Worm (Caenorhabditis elegans) whole organism, late embryonic: ENCODE measurements around the gene F59B10.6.

Experiments
- C08G9.2 ChIP-seq: sonication (generic microtip); optimal IDR thresholded peaks from 2 replicates; lab custom pipeline; 2016; ENCODE audit warnings: mild to moderate bottlenecking, missing genetic modification characterization, moderate library complexity, missing compliant biosample characterization
- T23F11.4 ChIP-seq: fragments of 200-800 bp; sonication (Bioruptor generic); optimal IDR thresholded peaks from 2 replicates; lab custom pipeline; 2018; ENCODE audit warnings: mild to moderate bottlenecking, missing genetic modification characterization, missing compliant biosample characterization
- Y22D7AL.16 ChIP-seq: sonication (generic microtip); optimal IDR thresholded peaks from 2 replicates; lab custom pipeline; 2016; ENCODE audit warnings: missing genetic modification characterization, missing compliant biosample characterization
- ceh-2 ChIP-seq: sonication (generic microtip); optimal IDR thresholded peaks from 2 replicates; lab custom pipeline; 2016; ENCODE audit warnings: missing genotype, missing genetic modification characterization, missing compliant biosample characterization
- ceh-22 ChIP-seq: sonication (generic microtip); optimal IDR thresholded peaks from 2 replicates; lab custom pipeline; 2017; ENCODE audit warnings: missing biosample characterization, missing genetic modification characterization
- ceh-24 ChIP-seq: sonication (generic microtip); optimal IDR thresholded peaks from 2 replicates; lab custom pipeline; 2016; ENCODE audit warnings: mild to moderate bottlenecking, missing genetic modification characterization, missing compliant biosample characterization
- ceh-31 ChIP-seq: sonication (generic microtip); optimal IDR thresholded peaks from 2 replicates; lab custom pipeline; 2016; ENCODE audit warnings: missing genetic modification characterization, missing compliant biosample characterization
- ceh-34 ChIP-seq: sonication (generic microtip); optimal IDR thresholded peaks from 2 replicates; lab custom pipeline; 2016; ENCODE audit warnings: mild to moderate bottlenecking, missing genetic modification characterization, missing compliant biosample characterization
- ceh-45 ChIP-seq: fragments of 200-800 bp; sonication (Bioruptor generic); IDR thresholded peaks from 2 replicates; pipeline ENCODE4 v1.3.6; 2022; ENCODE audit warnings: missing genetic modification reagents, missing genetic modification characterization, missing compliant biosample characterization
- ceh-6 ChIP-seq: fragments of 200-800 bp; sonication (Bioruptor generic); optimal IDR thresholded peaks from 2 replicates; lab custom pipeline; 2018; ENCODE audit warnings: mild to moderate bottlenecking, missing genetic modification characterization, missing compliant biosample characterization
- elt-2 ChIP-seq: sonication (generic microtip); optimal IDR thresholded peaks from 2 replicates; lab custom pipeline; 2016; ENCODE audit warnings: missing genetic modification reagents, missing genetic modification characterization, missing compliant biosample characterization
- elt-4 ChIP-seq: sonication (generic microtip); optimal IDR thresholded peaks from 2 replicates; lab custom pipeline; 2016; ENCODE audit warnings: missing genetic modification characterization, missing compliant biosample characterization
- fax-1 ChIP-seq: sonication (generic microtip); optimal IDR thresholded peaks from 2 replicates; lab custom pipeline; 2016; ENCODE audit warnings: missing genotype, missing genetic modification characterization, missing compliant biosample characterization
- fkh-10 ChIP-seq: fragments of 150-350 bp; optimal IDR thresholded peaks from 2 replicates; lab custom pipeline; 2014; ENCODE audit warnings: missing biosample characterization, missing genetic modification reagents, missing genetic modification characterization
- hlh-15 ChIP-seq: sonication (generic microtip); optimal IDR thresholded peaks from 2 replicates; lab custom pipeline; 2016; ENCODE audit warnings: missing genetic modification characterization, missing compliant biosample characterization
- hlh-30 ChIP-seq: sonication (generic microtip); optimal IDR thresholded peaks from 2 replicates; lab custom pipeline; 2017; ENCODE audit warnings: antibody characterized with exemption, missing genetic modification characterization, missing compliant biosample characterization; ENCODE audit not compliant: insufficient read depth
- hlh-6 ChIP-seq: sonication (generic microtip); optimal IDR thresholded peaks from 2 replicates; lab custom pipeline; 2016; ENCODE audit warnings: missing genotype, missing genetic modification characterization, missing compliant biosample characterization
- hlh-8 ChIP-seq: sonication (generic microtip); optimal IDR thresholded peaks from 2 replicates; lab custom pipeline; 2016; ENCODE audit warnings: missing genotype, missing genetic modification characterization, missing compliant biosample characterization
- madf-2 ChIP-seq: sonication (generic microtip); optimal IDR thresholded peaks from 2 replicates; lab custom pipeline; 2017; ENCODE audit warnings: missing genetic modification characterization, missing compliant biosample characterization
- mec-3 ChIP-seq: sonication (generic microtip); optimal IDR thresholded peaks from 2 replicates; lab custom pipeline; 2016; ENCODE audit warnings: borderline replicate concordance, missing genetic modification characterization, missing compliant biosample characterization
- nfya-1 ChIP-seq: sonication (generic microtip); optimal IDR thresholded peaks from 2 replicates; lab custom pipeline; 2017; ENCODE audit warnings: missing genetic modification characterization, mild to moderate bottlenecking, missing compliant biosample characterization, antibody characterized with exemption, moderate library complexity
- nhr-11 ChIP-seq: fragments of 150-350 bp; optimal IDR thresholded peaks from 2 replicates; lab custom pipeline; 2014; ENCODE audit warnings: missing biosample characterization, missing genetic modification characterization
- pag-3 ChIP-seq: sonication (generic microtip); optimal IDR thresholded peaks from 2 replicates; lab custom pipeline; 2016; ENCODE audit warnings: missing compliant biosample characterization, missing genetic modification characterization, borderline replicate concordance
- pat-9 ChIP-seq: fragments of 200-800 bp; sonication (Bioruptor generic); optimal IDR thresholded peaks from 2 replicates; lab custom pipeline; 2018; ENCODE audit warnings: mild to moderate bottlenecking, missing genetic modification characterization, moderate library complexity, missing compliant biosample characterization
- pha-4 ChIP-seq: fragments of 150-350 bp; optimal IDR thresholded peaks from 2 replicates; lab custom pipeline; 2018; ENCODE audit warnings: missing biosample characterization, missing genetic modification reagents, missing genetic modification characterization
- pqm-1 ChIP-seq: sonication (generic microtip); optimal IDR thresholded peaks from 2 replicates; lab custom pipeline; 2016; ENCODE audit warnings: missing genetic modification characterization, missing compliant biosample characterization
- pros-1 ChIP-seq: fragments of 150-350 bp; optimal IDR thresholded peaks from 2 replicates; lab custom pipeline; 2014; ENCODE audit warnings: missing biosample characterization, missing genetic modification reagents, missing genetic modification characterization
- sox-2 ChIP-seq: fragments of 200-800 bp; sonication (Bioruptor generic); IDR thresholded peaks from 2 replicates; pipeline ENCODE4 v1.3.6; 2022; ENCODE audit warnings: missing genetic modification reagents, missing genetic modification characterization, missing compliant biosample characterization
- syd-9 ChIP-seq: sonication (generic microtip); optimal IDR thresholded peaks from 2 replicates; lab custom pipeline; 2016; ENCODE audit warnings: mild to moderate bottlenecking, missing genetic modification characterization, moderate library complexity, missing compliant biosample characterization
- tbx-2 ChIP-seq: sonication (generic microtip); optimal IDR thresholded peaks from 2 replicates; lab custom pipeline; 2016; ENCODE audit warnings: missing genetic modification characterization, missing compliant biosample characterization
- tbx-7 ChIP-seq: sonication (generic microtip); optimal IDR thresholded peaks from 2 replicates; lab custom pipeline; 2016; ENCODE audit warnings: missing genotype, missing genetic modification characterization, missing compliant biosample characterization
- ttx-3 ChIP-seq: sonication (generic microtip); optimal IDR thresholded peaks from 2 replicates; lab custom pipeline; 2016; ENCODE audit warnings: missing genetic modification reagents, missing genetic modification characterization, missing compliant biosample characterization
- unc-55 ChIP-seq: sonication (generic microtip); optimal IDR thresholded peaks from 2 replicates; lab custom pipeline; 2017; ENCODE audit warnings: missing biosample characterization, missing genetic modification reagents, missing genetic modification characterization
- unc-86 ChIP-seq: sonication (generic microtip); optimal IDR thresholded peaks from 2 replicates; lab custom pipeline; 2016; ENCODE audit warnings: missing genetic modification characterization, missing compliant biosample characterization

The F59B10.6 gene

DNA sequence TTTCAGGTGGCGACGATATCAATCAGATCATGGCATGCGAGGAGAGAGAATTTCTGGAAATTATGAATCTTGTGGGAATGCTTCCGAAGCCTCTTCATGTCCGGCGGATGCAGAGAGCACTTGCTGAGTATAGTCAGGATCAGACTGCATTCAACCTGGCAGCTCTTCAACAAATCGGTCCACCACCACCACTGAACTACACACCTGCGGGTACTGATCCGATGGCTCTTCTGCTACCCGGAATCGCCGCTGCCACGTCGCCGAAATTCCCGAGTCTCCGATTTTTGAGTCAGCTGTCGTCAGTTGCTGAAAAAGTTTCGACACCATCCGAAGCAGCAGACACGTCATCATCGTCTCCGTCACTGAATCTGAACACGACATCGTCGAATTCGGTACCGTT lies 6.6 kb upstream of the F59B10.6 start:
- no peak for TF ChIP-seq Y22D7AL.16 (tag; lab: Kevin White, UChicago)
- TF ChIP-seq C08G9.2 (tag; lab: Kevin White, UChicago) = no peak
- no peak for TF ChIP-seq hlh-8
- no peak for TF ChIP-seq elt-2 (tag; lab: Kevin White, UChicago)
- no peak for TF ChIP-seq fkh-10 (GFP tag; lab: Kevin White, UChicago)
- no peak for TF ChIP-seq ceh-2
- no peak for TF ChIP-seq nhr-11 (tag; lab: Kevin White, UChicago)
- TF ChIP-seq unc-86 (tag; lab: Kevin White, UChicago) = no peak
- TF ChIP-seq fax-1 (tag; lab: Kevin White, UChicago) = no peak
- TF ChIP-seq sox-2 (GFP tag; lab: Robert Waterston, UW) = no peak
- no peak for TF ChIP-seq pha-4 (tag; lab: Kevin White, UChicago)
- no peak for TF ChIP-seq ceh-45 (GFP tag; lab: Robert Waterston, UW)
- TF ChIP-seq tbx-7 (tag; lab: Kevin White, UChicago) = no peak
- TF ChIP-seq ceh-22 (tag; lab: Kevin White, UChicago) = no peak
- TF ChIP-seq ceh-34 (tag; lab: Kevin White, UChicago) = no peak
- TF ChIP-seq ceh-24 (tag; lab: Kevin White, UChicago) = no peak
- no peak for TF ChIP-seq ceh-6 (GFP tag; lab: Kevin White, UChicago)
- no peak for TF ChIP-seq madf-2 (tag; lab: Kevin White, UChicago)
- no peak for TF ChIP-seq pat-9 (tag; lab: Kevin White, UChicago)

DNA sequence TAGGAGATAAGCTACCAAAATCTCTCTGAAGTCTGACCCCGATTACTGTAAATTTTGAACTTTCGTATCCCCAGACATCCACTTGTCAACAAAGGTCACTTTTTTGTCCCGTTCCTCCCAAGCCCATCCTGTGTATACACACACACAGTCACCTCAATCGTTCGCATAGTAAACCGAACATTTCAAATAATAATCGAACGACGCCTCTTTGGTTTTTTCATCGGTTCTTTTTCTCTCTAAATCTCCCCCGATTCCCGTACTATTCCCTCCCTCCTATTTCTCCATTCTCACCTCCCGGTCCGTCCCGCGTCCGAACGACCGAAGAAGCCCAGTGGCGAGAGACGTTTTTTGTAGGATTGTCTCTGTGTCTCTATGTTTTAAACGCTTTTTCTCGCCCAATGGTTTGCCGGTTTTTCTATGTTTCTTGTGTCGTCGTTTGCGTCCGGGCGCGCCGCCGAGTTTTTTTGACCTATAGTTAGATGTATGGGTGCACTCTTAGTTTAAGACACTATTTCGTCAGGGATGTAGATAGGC lies 5.0 kb upstream of the F59B10.6 start:
- TF ChIP-seq hlh-6 (peak; percentile 19), hlh-15 (tag; lab: Kevin White, UChicago) (no peak)

DNA sequence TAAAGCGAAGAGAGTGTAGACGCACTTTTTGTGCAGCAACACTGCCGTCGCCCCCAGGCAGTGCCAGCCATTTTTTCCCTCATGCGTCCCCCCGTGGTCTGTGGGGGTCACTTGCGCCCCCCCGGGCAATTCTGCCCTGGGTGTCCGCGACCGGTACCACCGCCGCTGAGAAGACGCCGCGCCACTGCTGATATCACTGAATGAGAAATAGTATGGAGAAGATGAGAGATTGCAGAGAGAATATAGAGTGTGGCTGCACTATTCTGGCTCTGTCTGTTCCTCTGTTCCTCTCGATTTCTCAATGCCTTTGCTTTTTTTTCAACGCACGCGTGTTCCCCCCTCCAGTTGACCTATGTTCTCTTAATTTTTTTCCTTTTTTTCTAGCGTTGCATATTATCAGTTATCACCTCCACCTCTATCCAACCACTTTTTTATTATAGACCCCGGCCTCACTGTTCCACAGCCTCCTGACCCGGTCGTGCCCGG lies 3.4 kb upstream of the F59B10.6 start, which contains the start of gene mab-10:
mab-10 (plus strand) TSS at position 436 of the 486 bp plus-strand sequence.
- TF ChIP-seq fax-1 (tag; lab: Kevin White, UChicago) = peak; percentile 14
- TF ChIP-seq mec-3 (tag; lab: Kevin White, UChicago) = no peak
- TF ChIP-seq elt-4 (tag; lab: Kevin White, UChicago) = peak; percentile 49

DNA sequence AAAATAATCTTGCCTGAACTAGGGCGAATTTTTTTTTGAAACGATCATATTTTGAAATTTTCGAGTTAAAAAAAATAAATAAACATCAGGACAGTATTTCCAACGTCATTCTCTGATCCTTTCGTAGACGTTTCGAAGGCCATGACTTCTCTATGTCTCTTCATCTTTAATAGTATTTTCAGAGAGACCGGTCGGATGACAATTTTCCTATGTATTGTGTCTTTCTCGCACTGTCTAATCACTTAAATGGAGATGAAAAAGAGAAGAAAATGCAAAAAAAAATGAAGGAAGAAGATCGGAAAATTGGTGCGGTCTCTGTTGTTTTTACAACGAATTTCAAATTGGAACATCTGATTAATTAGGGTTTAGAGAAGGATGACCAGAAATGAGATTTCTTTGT lies 860 bp upstream of the F59B10.6 start:
- TF ChIP-seq T23F11.4 (GFP tag; lab: Kevin White, UChicago) (no peak), hlh-15 (tag; lab: Kevin White, UChicago) (no peak)

DNA sequence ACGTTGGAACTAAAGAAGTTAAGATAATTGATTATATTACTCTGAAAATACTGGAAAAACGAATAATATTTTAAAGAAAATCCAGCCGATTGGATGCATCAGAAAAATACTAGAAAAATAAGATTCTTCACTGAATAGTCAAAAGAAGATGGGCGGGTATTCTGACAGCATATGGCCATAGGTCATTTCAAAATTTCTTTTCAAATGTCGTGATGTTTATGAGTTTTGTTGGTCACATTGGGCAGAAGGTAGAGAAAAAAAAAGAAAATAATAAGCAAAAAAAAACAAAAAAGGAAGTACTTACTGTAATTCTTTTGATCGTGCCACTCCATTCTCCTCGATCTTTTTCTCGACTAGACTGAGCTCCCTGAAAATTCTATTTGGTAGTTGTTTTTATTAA lies 691 bp downstream of the F59B10.6 start, which contains the start of gene F59B10.5:
F59B10.5 (minus strand) TSS at position 101 of the 400 bp plus-strand sequence.
- TF ChIP-seq hlh-8 (no peak), pag-3 (tag; lab: Kevin White, UChicago) (no peak), pros-1 (tag; lab: Kevin White, UChicago) (no peak), pqm-1 (no peak), sox-2 (GFP tag; lab: Robert Waterston, UW) (no peak), unc-86 (tag; lab: Kevin White, UChicago) (no peak), tbx-2 (tag; lab: Kevin White, UChicago) (no peak), ttx-3 (tag; lab: Kevin White, UChicago) (no peak), hlh-30 (tag; lab: Kevin White, UChicago) (no peak), fax-1 (tag; lab: Kevin White, UChicago) (no peak)
- TF ChIP-seq, all 69 proteins: peak for 0

DNA sequence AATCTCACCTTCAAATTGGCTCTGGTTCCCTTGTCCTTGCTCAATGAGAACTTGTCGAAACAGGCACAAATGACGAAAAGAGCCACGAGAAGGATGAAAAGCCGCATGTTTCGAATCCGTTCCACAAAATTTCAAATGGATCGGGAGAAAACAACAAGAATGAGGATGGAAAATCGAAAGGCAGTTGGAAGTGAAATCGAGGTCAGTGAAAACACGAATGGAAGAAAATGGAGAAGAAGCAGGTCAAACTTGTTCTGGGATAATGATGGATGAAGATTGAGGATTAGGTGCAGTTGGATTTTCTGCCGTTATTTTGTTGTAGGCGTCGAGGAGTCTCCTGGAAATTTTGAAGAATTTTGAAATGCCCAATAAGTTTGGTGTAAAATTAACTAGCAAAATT lies 1.2 kb downstream of the F59B10.6 start:
- TF ChIP-seq ceh-31 (tag; lab: Kevin White, UChicago) = no peak
- TF ChIP-seq nhr-11 (tag; lab: Kevin White, UChicago) = no peak
- TF ChIP-seq nfya-1 (tag; lab: Kevin White, UChicago) = no peak
- TF ChIP-seq tbx-7 (tag; lab: Kevin White, UChicago) = no peak
- TF ChIP-seq elt-4 (tag; lab: Kevin White, UChicago) = no peak
- no peak for TF ChIP-seq hlh-30 (tag; lab: Kevin White, UChicago)
- TF ChIP-seq unc-55 (GFP tag; lab: Kevin White, UChicago) = no peak
- no peak for TF ChIP-seq syd-9 (tag; lab: Kevin White, UChicago)
